Worm (Caenorhabditis elegans) whole organism, L1 larva: ENCODE results near the gene wip-1.

Experiments
- C04F5.9 ChIP-seq: sonication (generic microtip); optimal IDR thresholded peaks from 2 replicates; lab custom pipeline; 2016; ENCODE audit warnings: missing genetic modification characterization, missing compliant biosample characterization
- C16A3.4 ChIP-seq: fragments of 150-350 bp; optimal IDR thresholded peaks from 2 replicates; lab custom pipeline; 2014; ENCODE audit warnings: missing biosample characterization, missing genetic modification characterization
- F16B12.6 ChIP-seq: fragments of 150-350 bp; optimal IDR thresholded peaks from 2 replicates; lab custom pipeline; 2014; ENCODE audit warnings: missing biosample characterization, missing genetic modification characterization
- Y116A8C.19 ChIP-seq: sonication (generic microtip); optimal IDR thresholded peaks from 2 replicates; lab custom pipeline; 2016; ENCODE audit warnings: missing compliant biosample characterization, missing genetic modification characterization, borderline replicate concordance
- aha-1 ChIP-seq: fragments of 150-350 bp; optimal IDR thresholded peaks from 2 replicates; lab custom pipeline; 2014; ENCODE audit warnings: missing biosample characterization, missing genetic modification characterization
- alr-1 ChIP-seq: fragments of 200-800 bp; sonication (Bioruptor generic); optimal IDR thresholded peaks from 2 replicates; lab custom pipeline; 2018; ENCODE audit warnings: borderline replicate concordance, mild to moderate bottlenecking, missing genetic modification characterization, missing compliant biosample characterization
- aly-2 ChIP-seq: fragments of 150-350 bp; optimal IDR thresholded peaks from 2 replicates; lab custom pipeline; 2014; ENCODE audit warnings: missing biosample characterization, missing genetic modification characterization
- ama-1 ChIP-seq: fragments of 150-350 bp; optimal IDR thresholded peaks from 2 replicates; lab custom pipeline; 2014
- blmp-1 ChIP-seq: fragments of 150-350 bp; optimal IDR thresholded peaks from 2 replicates; lab custom pipeline; 2014; ENCODE audit warnings: missing biosample characterization, missing genetic modification characterization
- ceh-88 ChIP-seq: fragments of 200-800 bp; sonication (Bioruptor generic); IDR thresholded peaks from 2 replicates; pipeline ENCODE4 v1.3.6; 2022; ENCODE audit warnings: missing genetic modification characterization, missing compliant biosample characterization
- ces-1 ChIP-seq: fragments of 150-350 bp; optimal IDR thresholded peaks from 2 replicates; lab custom pipeline; 2014; ENCODE audit warnings: missing biosample characterization, missing genetic modification reagents, missing genetic modification characterization
- dsc-1 ChIP-seq: sonication (generic microtip); optimal IDR thresholded peaks from 2 replicates; lab custom pipeline; 2016; ENCODE audit warnings: mild to moderate bottlenecking, missing genetic modification characterization, missing compliant biosample characterization
- efl-3 ChIP-seq: fragments of 200-800 bp; sonication (Bioruptor generic); optimal IDR thresholded peaks from 2 replicates; lab custom pipeline; 2018; ENCODE audit warnings: mild to moderate bottlenecking, missing genetic modification characterization, missing compliant biosample characterization
- egl-13 ChIP-seq: sonication (generic microtip); optimal IDR thresholded peaks from 2 replicates; lab custom pipeline; 2016; ENCODE audit warnings: missing genotype, missing genetic modification reagents, missing genetic modification characterization, missing compliant biosample characterization
- egl-27 ChIP-seq, 2 experiments: fragments of 150-350 bp in 1 of 2; sonication (generic microtip); optimal IDR thresholded peaks; 3 replicates each; lab custom pipeline; 2017 to 2018; ENCODE audit warnings: missing biosample characterization in 2 of 2, missing genetic modification characterization in 2 of 2, missing genetic modification reagents in 2 of 2
- elt-2 ChIP-seq: sonication (generic microtip); optimal IDR thresholded peaks from 2 replicates; lab custom pipeline; 2016; ENCODE audit warnings: missing genetic modification characterization, mild to moderate bottlenecking, inconsistent platforms, missing compliant biosample characterization, missing genetic modification reagents
- ets-5 ChIP-seq: fragments of 200-800 bp; sonication (Bioruptor generic); IDR thresholded peaks from 2 replicates; pipeline ENCODE4 v1.3.6; 2022; ENCODE audit warnings: missing genetic modification characterization, missing compliant biosample characterization
- fkh-10 ChIP-seq: sonication (generic microtip); optimal IDR thresholded peaks from 2 replicates; lab custom pipeline; 2017; ENCODE audit warnings: missing biosample characterization, missing genetic modification reagents, missing genetic modification characterization
- fkh-8 ChIP-seq: sonication (generic microtip); optimal IDR thresholded peaks from 2 replicates; lab custom pipeline; 2016; ENCODE audit warnings: mild to moderate bottlenecking, missing genetic modification characterization, missing compliant biosample characterization
- fos-1 ChIP-seq: fragments of 150-350 bp; optimal IDR thresholded peaks from 2 replicates; lab custom pipeline; 2014; ENCODE audit warnings: missing biosample characterization, missing genetic modification characterization
- hlh-4 ChIP-seq: sonication (generic microtip); optimal IDR thresholded peaks from 2 replicates; lab custom pipeline; 2016; ENCODE audit warnings: mild to moderate bottlenecking, missing genetic modification characterization, missing compliant biosample characterization
- hpl-2 ChIP-seq: fragments of 150-350 bp; optimal IDR thresholded peaks from 2 replicates; lab custom pipeline; 2014; ENCODE audit warnings: missing biosample characterization, missing genetic modification reagents, missing genetic modification characterization
- isw-1 ChIP-seq: fragments of 200-800 bp; sonication (Bioruptor generic); IDR thresholded peaks from 2 replicates; pipeline ENCODE4 v1.3.6; 2022; ENCODE audit warnings: missing genetic modification characterization, missing compliant biosample characterization
- jun-1 ChIP-seq: fragments of 150-350 bp; optimal IDR thresholded peaks from 2 replicates; lab custom pipeline; 2014; ENCODE audit warnings: missing biosample characterization, missing genetic modification reagents, missing genetic modification characterization
- lin-15B ChIP-seq: fragments of 150-350 bp; sonication (generic microtip); optimal IDR thresholded peaks from 3 replicates; lab custom pipeline; 2014; ENCODE audit warnings: missing biosample characterization, missing genetic modification characterization
- lin-39 ChIP-seq: fragments of 150-350 bp; optimal IDR thresholded peaks from 2 replicates; lab custom pipeline; 2014; ENCODE audit warnings: missing biosample characterization, missing genetic modification reagents, missing genetic modification characterization
- lsy-2 ChIP-seq, 2 experiments: fragments of 150-350 bp; optimal IDR thresholded peaks; 2 replicates each; lab custom pipeline; 2014; ENCODE audit warnings: missing biosample characterization in 2 of 2, missing genetic modification characterization in 2 of 2
- nhr-11 ChIP-seq: fragments of 150-350 bp; optimal IDR thresholded peaks from 2 replicates; lab custom pipeline; 2014; ENCODE audit warnings: missing biosample characterization, missing genetic modification characterization
- nhr-20 ChIP-seq: sonication (generic microtip); optimal IDR thresholded peaks from 2 replicates; lab custom pipeline; 2016; ENCODE audit warnings: mild to moderate bottlenecking, missing genetic modification characterization, missing compliant biosample characterization
- nhr-237 ChIP-seq: fragments of 150-350 bp; optimal IDR thresholded peaks from 2 replicates; lab custom pipeline; 2014; ENCODE audit warnings: missing biosample characterization, missing genetic modification characterization
- nhr-71 ChIP-seq: sonication (generic microtip); optimal IDR thresholded peaks from 2 replicates; lab custom pipeline; 2016; ENCODE audit warnings: mild to moderate bottlenecking, missing genetic modification characterization, moderate library complexity, missing compliant biosample characterization
- nhr-76 ChIP-seq: sonication (generic microtip); optimal IDR thresholded peaks from 2 replicates; lab custom pipeline; 2017; ENCODE audit warnings: missing biosample characterization, missing genetic modification characterization
- nhr-77 ChIP-seq: fragments of 150-350 bp; optimal IDR thresholded peaks from 2 replicates; lab custom pipeline; 2014; ENCODE audit warnings: missing biosample characterization, missing genetic modification characterization
- nhr-84 ChIP-seq: sonication (generic microtip); optimal IDR thresholded peaks from 2 replicates; lab custom pipeline; 2017; ENCODE audit warnings: missing biosample characterization, missing genetic modification characterization
- nhr-85 ChIP-seq: sonication (generic microtip); peaks from one replicate; lab custom pipeline; 2016; ENCODE audit warnings: missing genetic modification characterization, inconsistent platforms, missing compliant biosample characterization
- nhr-90 ChIP-seq: sonication (generic microtip); optimal IDR thresholded peaks from 2 replicates; lab custom pipeline; 2016; ENCODE audit warnings: mild to moderate bottlenecking, missing genetic modification characterization, missing compliant biosample characterization; ENCODE audit not compliant: poor library complexity
- rnt-1 ChIP-seq: sonication (generic microtip); optimal IDR thresholded peaks from 2 replicates; lab custom pipeline; 2016; ENCODE audit warnings: mild to moderate bottlenecking, missing genetic modification characterization, moderate library complexity, missing compliant biosample characterization
- skn-1 ChIP-seq: fragments of 150-350 bp; optimal IDR thresholded peaks from 2 replicates; lab custom pipeline; 2014; ENCODE audit warnings: missing biosample characterization, missing genetic modification characterization
- snpc-4 ChIP-seq: fragments of 150-350 bp; optimal IDR thresholded peaks from 2 replicates; lab custom pipeline; 2014; ENCODE audit warnings: missing biosample characterization, missing genetic modification characterization
- snu-23 ChIP-seq: sonication (generic microtip); optimal IDR thresholded peaks from 2 replicates; lab custom pipeline; 2016; ENCODE audit warnings: missing genetic modification characterization, missing compliant biosample characterization
- sox-4 ChIP-seq: sonication (generic microtip); optimal IDR thresholded peaks from 2 replicates; lab custom pipeline; 2016; ENCODE audit warnings: missing genetic modification characterization, missing compliant biosample characterization
- sptf-1 ChIP-seq: fragments of 150-350 bp; optimal IDR thresholded peaks from 2 replicates; lab custom pipeline; 2014; ENCODE audit warnings: missing biosample characterization, missing genetic modification characterization
- tbx-2 ChIP-seq: sonication (generic microtip); optimal IDR thresholded peaks from 2 replicates; lab custom pipeline; 2016; ENCODE audit warnings: missing genetic modification characterization, missing compliant biosample characterization
- tlp-1 ChIP-seq: fragments of 150-350 bp; optimal IDR thresholded peaks from 2 replicates; lab custom pipeline; 2014; ENCODE audit warnings: missing biosample characterization, missing genetic modification characterization
- unc-130 ChIP-seq: fragments of 150-350 bp; optimal IDR thresholded peaks from 2 replicates; lab custom pipeline; 2017; ENCODE audit warnings: missing biosample characterization, missing genetic modification characterization, inconsistent platforms
- unc-62 ChIP-seq: fragments of 150-350 bp; optimal IDR thresholded peaks from 2 replicates; lab custom pipeline; 2014; ENCODE audit warnings: missing biosample characterization, missing genetic modification reagents, missing genetic modification characterization
- unc-86 ChIP-seq: sonication (generic microtip); optimal IDR thresholded peaks from 2 replicates; lab custom pipeline; 2016; ENCODE audit warnings: missing genetic modification characterization, missing compliant biosample characterization
- unc-98 ChIP-seq: fragments of 200-800 bp; sonication (Bioruptor generic); IDR thresholded peaks from 2 replicates; pipeline ENCODE4 v1.3.6; 2022; ENCODE audit warnings: missing genetic modification characterization, missing compliant biosample characterization
- zag-1 ChIP-seq: fragments of 150-350 bp; optimal IDR thresholded peaks from 2 replicates; lab custom pipeline; 2014; ENCODE audit warnings: missing biosample characterization, missing genetic modification characterization
- zip-4 ChIP-seq: fragments of 200-800 bp; sonication (Bioruptor generic); optimal IDR thresholded peaks from 2 replicates; lab custom pipeline; 2018; ENCODE audit warnings: mild to moderate bottlenecking, missing genetic modification characterization, moderate library complexity, missing compliant biosample characterization
- ztf-11 ChIP-seq, 2 experiments: sonication (generic microtip); optimal IDR thresholded peaks; 2 replicates each; lab custom pipeline; 2016 to 2017; ENCODE audit warnings: missing genetic modification characterization in 2 of 2, missing biosample characterization in 1 of 2, missing compliant biosample characterization in 1 of 2

The wip-1 gene

ce11 chrIII:4984444-4985086, 33.9 kb upstream of the wip-1 start, which contains the start of gene C27F2.7:
Gene C27F2.7, minus strand, starts transcription at chrIII:4984494.
- TF ChIP-seq fkh-10 (no peak), unc-98 (GFP tag; lab: Robert Waterston, UW) (no peak), nhr-71 (tag; lab: Kevin White, UChicago) (no peak), aha-1 (no peak), nhr-85 (tag; lab: Kevin White, UChicago) (no peak), dsc-1 (tag; lab: Kevin White, UChicago) (no peak), Y116A8C.19 (tag; lab: Kevin White, UChicago) (no peak), fkh-8 (no peak), ces-1 (GFP tag; lab: Kevin White, UChicago) (no peak), snu-23 (no peak), alr-1 (tag; lab: Kevin White, UChicago) (no peak), efl-3 (GFP tag; lab: Kevin White, UChicago) (no peak), skn-1 (tag; lab: Kevin White, UChicago) (no peak), unc-130 (tag; lab: Kevin White, UChicago) (no peak), unc-62 (GFP tag; lab: Kevin White, UChicago) (no peak), lin-15B (no peak), tbx-2 (tag; lab: Kevin White, UChicago) (no peak), sox-4 (tag; lab: Kevin White, UChicago) (no peak), ztf-11 (tag; optimal IDR thresholded peaks at IDR 0.05; lab: Kevin White, UChicago) (no peak)

DNA sequence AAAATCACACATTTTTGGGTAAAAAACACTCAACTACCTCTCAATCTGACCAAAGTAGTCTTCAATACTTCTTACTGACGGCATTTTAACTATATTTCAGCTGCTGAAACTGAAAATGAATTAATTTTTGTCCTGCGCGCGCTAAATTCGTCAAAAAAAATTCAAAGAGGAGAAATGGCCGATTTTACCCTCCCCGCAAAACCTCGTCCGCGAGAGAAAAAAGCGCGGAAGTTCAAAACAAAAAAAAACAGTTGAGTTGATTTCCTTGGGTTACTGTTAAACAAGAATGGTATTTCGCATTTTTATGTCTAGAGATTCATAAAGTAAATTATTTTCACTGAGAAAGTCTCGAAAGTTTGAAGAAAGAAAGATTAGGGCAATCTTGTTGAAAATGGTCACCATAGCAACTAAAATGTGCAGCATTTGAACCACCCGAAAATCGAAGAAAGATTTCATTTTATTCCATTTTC, 31.6 kb upstream of the wip-1 start, which contains the start of the genes C27F2.10 and wdr-60:
TSS of gene C27F2.10 (minus strand) at position 109 of the 470 bp plus-strand sequence.
TSS of gene wdr-60 (plus strand) at position 420 of the 470 bp plus-strand sequence.
- TF ChIP-seq nhr-84 (tag; lab: Kevin White, UChicago) (no peak), alr-1 (tag; lab: Kevin White, UChicago) (no peak), tlp-1 (no peak), dsc-1 (tag; lab: Kevin White, UChicago) (peak; percentile 17), C04F5.9 (no peak), F16B12.6 (no peak), zip-4 (GFP tag; lab: Kevin White, UChicago) (no peak), nhr-90 (tag; lab: Kevin White, UChicago) (no peak), egl-13 (no peak), unc-62 (GFP tag; lab: Kevin White, UChicago) (no peak), blmp-1 (tag; lab: Kevin White, UChicago) (peak; percentile 51), nhr-20 (no peak), nhr-237 (tag; lab: Kevin White, UChicago) (no peak), tbx-2 (tag; lab: Kevin White, UChicago) (peak; percentile 57), rnt-1 (tag; lab: Kevin White, UChicago) (peak; percentile 88), ama-1 (no peak), fos-1 (no peak), nhr-11 (no peak), C16A3.4 (tag; lab: Kevin White, UChicago) (peak; percentile 10), nhr-77 (tag; lab: Kevin White, UChicago) (no peak), aly-2 (no peak), sox-4 (tag; lab: Kevin White, UChicago) (no peak), snpc-4 (tag; lab: Kevin White, UChicago) (no peak), sptf-1 (no peak), egl-27 (tag; optimal IDR thresholded peaks at IDR 0.05; lab: Kevin White, UChicago) (no peak), isw-1 (GFP tag; lab: Robert Waterston, UW) (0 out of 2 replicates have a peak, but pooled peaks have one; percentile 1), elt-2 (tag; lab: Kevin White, UChicago) (no peak), aha-1 (no peak), hlh-4 (tag; lab: Kevin White, UChicago) (no peak), unc-86 (tag; lab: Kevin White, UChicago) (no peak), Y116A8C.19 (tag; lab: Kevin White, UChicago) (no peak), zag-1 (tag; lab: Kevin White, UChicago) (no peak), ets-5 (GFP tag; lab: Robert Waterston, UW) (no peak), nhr-76 (tag; lab: Kevin White, UChicago) (no peak), lsy-2 (tag; optimal IDR thresholded peaks at IDR 0.05; lab: Kevin White, UChicago) (peak; percentile 8 to 59), hpl-2 (GFP tag; lab: Kevin White, UChicago) (no peak), jun-1 (no peak), unc-98 (GFP tag; lab: Robert Waterston, UW) (no peak), ceh-88 (GFP tag; lab: Robert Waterston, UW) (no peak), lin-39 (tag; lab: Kevin White, UChicago) (no peak)
